Worm (Caenorhabditis elegans) whole organism, mixed stage, embryonic: ENCODE data around the gene str-14.

Experiments used
- blmp-1 ChIP-seq: fragments of 150-350 bp; optimal IDR thresholded peaks from 2 replicates; lab custom pipeline; 2014; ENCODE audit warnings: missing biosample characterization, missing genetic modification characterization
- ceh-43 ChIP-seq: fragments of 200-800 bp; sonication (Bioruptor generic); optimal IDR thresholded peaks from 2 replicates; lab custom pipeline; 2018; ENCODE audit warnings: mild to moderate bottlenecking, missing genetic modification characterization, moderate library complexity, missing compliant biosample characterization
- elt-1 ChIP-seq: sonication (generic microtip); optimal IDR thresholded peaks from 2 replicates; lab custom pipeline; 2017; ENCODE audit warnings: missing genetic modification characterization, mild to moderate bottlenecking, missing compliant biosample characterization, antibody characterized with exemption, moderate library complexity, borderline replicate concordance; ENCODE audit not compliant: insufficient read depth
- elt-3 ChIP-seq: fragments of 150-350 bp; optimal IDR thresholded peaks from 2 replicates; lab custom pipeline; 2014; ENCODE audit warnings: missing biosample characterization, missing genetic modification characterization
- ham-2 ChIP-seq: fragments of 200-800 bp; sonication (Bioruptor generic); optimal IDR thresholded peaks from 2 replicates; lab custom pipeline; 2018; ENCODE audit warnings: mild to moderate bottlenecking, missing genetic modification characterization, missing compliant biosample characterization
- nhr-2 ChIP-seq: fragments of 150-350 bp; optimal IDR thresholded peaks from 2 replicates; lab custom pipeline; 2014; ENCODE audit warnings: missing biosample characterization, missing genetic modification characterization
- nhr-237 ChIP-seq: fragments of 150-350 bp; optimal IDR thresholded peaks from 2 replicates; lab custom pipeline; 2014; ENCODE audit warnings: missing biosample characterization, missing genetic modification characterization
- snpc-4 ChIP-seq: fragments of 150-350 bp; optimal IDR thresholded peaks from 2 replicates; lab custom pipeline; 2014; ENCODE audit warnings: missing biosample characterization, missing genetic modification characterization
- sptf-1 ChIP-seq: sonication (generic microtip); optimal IDR thresholded peaks from 2 replicates; lab custom pipeline; 2017; ENCODE audit warnings: mild to moderate bottlenecking, missing genetic modification characterization, moderate library complexity, missing compliant biosample characterization
- unc-120 ChIP-seq: sonication (generic microtip); optimal IDR thresholded peaks from 2 replicates; lab custom pipeline; 2017; ENCODE audit warnings: missing genetic modification characterization, missing compliant biosample characterization; ENCODE audit not compliant: poor library complexity, severe bottlenecking
- unc-62 ChIP-seq: fragments of 150-350 bp; optimal IDR thresholded peaks from 2 replicates; lab custom pipeline; 2014; ENCODE audit warnings: missing biosample characterization, missing genetic modification reagents, missing genetic modification characterization
- ztf-11 ChIP-seq: fragments of 150-350 bp; optimal IDR thresholded peaks from 2 replicates; lab custom pipeline; 2014; ENCODE audit warnings: missing biosample characterization, missing genetic modification characterization

DNA sequence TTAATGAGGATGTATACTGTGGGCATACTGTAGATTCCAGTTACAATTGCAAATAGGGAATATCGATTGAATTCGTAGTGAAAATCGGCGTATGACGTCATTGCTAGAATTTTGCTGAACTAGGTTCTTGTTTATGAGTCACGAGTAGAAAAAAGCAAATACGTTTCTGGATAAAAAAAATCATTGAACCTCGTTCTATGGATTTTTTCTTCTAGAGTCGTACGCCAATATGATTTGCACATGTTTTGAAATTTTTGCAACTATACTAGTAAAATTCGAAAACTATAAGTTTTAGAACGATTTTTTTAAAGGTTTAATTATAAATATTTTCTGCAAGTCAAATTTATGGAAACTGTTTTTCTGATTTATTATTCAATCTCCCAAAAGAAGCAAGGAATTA, 12.9 kb upstream of the str-14 start, which contains the start of gene sru-44:
- TF ChIP-seq blmp-1 (tag; lab: Kevin White, UChicago) (no peak), elt-3 (tag; lab: Kevin White, UChicago) (no peak), ceh-43 (GFP tag; lab: Kevin White, UChicago) (no peak), snpc-4 (tag; lab: Kevin White, UChicago) (no peak), nhr-237 (tag; lab: Kevin White, UChicago) (no peak), elt-1 (tag; lab: Kevin White, UChicago) (no peak), nhr-2 (tag; lab: Kevin White, UChicago) (no peak), ztf-11 (tag; lab: Kevin White, UChicago) (no peak), ham-2 (GFP tag; lab: Kevin White, UChicago) (no peak), sptf-1 (tag; lab: Kevin White, UChicago) (no peak), unc-120 (tag; lab: Kevin White, UChicago) (no peak), unc-62 (GFP tag; lab: Kevin White, UChicago) (no peak)
